Worm (Caenorhabditis elegans) whole organism, L1 larva: ENCODE results near the gene Y57G11C.23.
"Not testable (repeated sequence)": the region's sequence is repeated elsewhere in the genome, so short reads cannot be mapped to it uniquely, and the experiment has no call there.

ENCODE experiments used
- C16A3.4 ChIP-seq: fragments of 150-350 bp; optimal IDR thresholded peaks from 2 replicates; lab custom pipeline; 2014; ENCODE audit warnings: missing biosample characterization, missing genetic modification characterization
- aly-2 ChIP-seq: fragments of 150-350 bp; optimal IDR thresholded peaks from 2 replicates; lab custom pipeline; 2014; ENCODE audit warnings: missing biosample characterization, missing genetic modification characterization
- ceh-88 ChIP-seq: fragments of 200-800 bp; sonication (Bioruptor generic); IDR thresholded peaks from 2 replicates; pipeline ENCODE4 v1.3.6; 2022; ENCODE audit warnings: missing genetic modification characterization, missing compliant biosample characterization
- ces-1 ChIP-seq: fragments of 150-350 bp; optimal IDR thresholded peaks from 2 replicates; lab custom pipeline; 2014; ENCODE audit warnings: missing biosample characterization, missing genetic modification reagents, missing genetic modification characterization
- efl-1 ChIP-seq, 4 experiments: fragments of 150-350 bp; optimal IDR thresholded peaks in 3 of 4; peaks in 1 of 4; 1 replicate in 1 of 4; 2 replicates in 3 of 4; lab custom pipeline; 2014; ENCODE audit warnings: missing biosample characterization in 2 of 4, missing genetic modification characterization in 2 of 4, missing genetic modification reagents in 2 of 4
- efl-3 ChIP-seq: fragments of 200-800 bp; sonication (Bioruptor generic); optimal IDR thresholded peaks from 2 replicates; lab custom pipeline; 2018; ENCODE audit warnings: mild to moderate bottlenecking, missing genetic modification characterization, missing compliant biosample characterization
- egl-13 ChIP-seq: sonication (generic microtip); optimal IDR thresholded peaks from 2 replicates; lab custom pipeline; 2016; ENCODE audit warnings: missing genotype, missing genetic modification reagents, missing genetic modification characterization, missing compliant biosample characterization
- elt-3 ChIP-seq, 6 experiments: fragments of 150-350 bp in 1 of 6; sonication (generic microtip); optimal IDR thresholded peaks; 2 replicates each; lab custom pipeline; 2017 to 2018; ENCODE audit warnings: missing biosample characterization in 6 of 6, missing genetic modification characterization in 6 of 6, inconsistent platforms in 1 of 6
- ets-5 ChIP-seq: fragments of 200-800 bp; sonication (Bioruptor generic); IDR thresholded peaks from 2 replicates; pipeline ENCODE4 v1.3.6; 2022; ENCODE audit warnings: missing genetic modification characterization, missing compliant biosample characterization
- fkh-10 ChIP-seq: sonication (generic microtip); optimal IDR thresholded peaks from 2 replicates; lab custom pipeline; 2017; ENCODE audit warnings: missing biosample characterization, missing genetic modification reagents, missing genetic modification characterization
- fkh-4 ChIP-seq: sonication (generic microtip); optimal IDR thresholded peaks from 2 replicates; lab custom pipeline; 2016; ENCODE audit warnings: missing compliant biosample characterization, missing genetic modification characterization, borderline replicate concordance
- fkh-8 ChIP-seq: sonication (generic microtip); optimal IDR thresholded peaks from 2 replicates; lab custom pipeline; 2016; ENCODE audit warnings: mild to moderate bottlenecking, missing genetic modification characterization, missing compliant biosample characterization
- fos-1 ChIP-seq: fragments of 150-350 bp; optimal IDR thresholded peaks from 2 replicates; lab custom pipeline; 2014; ENCODE audit warnings: missing biosample characterization, missing genetic modification characterization
- hlh-17 ChIP-seq: fragments of 200-800 bp; sonication (Bioruptor generic); optimal IDR thresholded peaks from 2 replicates; lab custom pipeline; 2018; ENCODE audit warnings: missing genetic modification characterization, mild to moderate bottlenecking, missing compliant biosample characterization, moderate library complexity, borderline replicate concordance
- hlh-4 ChIP-seq: sonication (generic microtip); optimal IDR thresholded peaks from 2 replicates; lab custom pipeline; 2016; ENCODE audit warnings: mild to moderate bottlenecking, missing genetic modification characterization, missing compliant biosample characterization
- irx-1 ChIP-seq: sonication (generic microtip); optimal IDR thresholded peaks from 2 replicates; lab custom pipeline; 2016; ENCODE audit warnings: missing genetic modification characterization, missing compliant biosample characterization
- jun-1 ChIP-seq: fragments of 150-350 bp; optimal IDR thresholded peaks from 2 replicates; lab custom pipeline; 2014; ENCODE audit warnings: missing biosample characterization, missing genetic modification reagents, missing genetic modification characterization
- lin-13 ChIP-seq: fragments of 150-350 bp; optimal IDR thresholded peaks from 2 replicates; lab custom pipeline; 2014; ENCODE audit warnings: missing biosample characterization, missing genetic modification reagents, missing genetic modification characterization
- lin-15B ChIP-seq: fragments of 150-350 bp; sonication (generic microtip); optimal IDR thresholded peaks from 3 replicates; lab custom pipeline; 2014; ENCODE audit warnings: missing biosample characterization, missing genetic modification characterization
- lin-39 ChIP-seq: fragments of 150-350 bp; optimal IDR thresholded peaks from 2 replicates; lab custom pipeline; 2014; ENCODE audit warnings: missing biosample characterization, missing genetic modification reagents, missing genetic modification characterization
- lir-3 ChIP-seq: sonication (generic microtip); optimal IDR thresholded peaks from 2 replicates; lab custom pipeline; 2016; ENCODE audit warnings: mild to moderate bottlenecking, missing genetic modification characterization, moderate library complexity, missing compliant biosample characterization; ENCODE audit not compliant: poor library complexity
- mdl-1 ChIP-seq, 2 experiments: fragments of 150-350 bp; optimal IDR thresholded peaks; 2 replicates each; lab custom pipeline; 2014 to 2017; ENCODE audit warnings: missing biosample characterization in 2 of 2, missing genetic modification characterization in 2 of 2, inconsistent platforms in 1 of 2
- mep-1 ChIP-seq: fragments of 150-350 bp; optimal IDR thresholded peaks from 2 replicates; lab custom pipeline; 2014; ENCODE audit warnings: missing biosample characterization, missing genetic modification characterization
- nhr-20 ChIP-seq: sonication (generic microtip); optimal IDR thresholded peaks from 2 replicates; lab custom pipeline; 2016; ENCODE audit warnings: mild to moderate bottlenecking, missing genetic modification characterization, missing compliant biosample characterization
- nhr-76 ChIP-seq: sonication (generic microtip); optimal IDR thresholded peaks from 2 replicates; lab custom pipeline; 2017; ENCODE audit warnings: missing biosample characterization, missing genetic modification characterization
- nhr-85 ChIP-seq: sonication (generic microtip); peaks from one replicate; lab custom pipeline; 2016; ENCODE audit warnings: missing genetic modification characterization, inconsistent platforms, missing compliant biosample characterization
- pag-3 ChIP-seq: sonication (generic microtip); optimal IDR thresholded peaks from 2 replicates; lab custom pipeline; 2017; ENCODE audit warnings: missing genetic modification characterization, mild to moderate bottlenecking, missing compliant biosample characterization, antibody characterized with exemption, borderline replicate concordance; ENCODE audit not compliant: insufficient read depth
- rnt-1 ChIP-seq: sonication (generic microtip); optimal IDR thresholded peaks from 2 replicates; lab custom pipeline; 2016; ENCODE audit warnings: mild to moderate bottlenecking, missing genetic modification characterization, moderate library complexity, missing compliant biosample characterization
- snpc-4 ChIP-seq: fragments of 150-350 bp; optimal IDR thresholded peaks from 2 replicates; lab custom pipeline; 2014; ENCODE audit warnings: missing biosample characterization, missing genetic modification characterization
- snu-23 ChIP-seq: sonication (generic microtip); optimal IDR thresholded peaks from 2 replicates; lab custom pipeline; 2016; ENCODE audit warnings: missing genetic modification characterization, missing compliant biosample characterization
- sox-4 ChIP-seq: sonication (generic microtip); optimal IDR thresholded peaks from 2 replicates; lab custom pipeline; 2016; ENCODE audit warnings: missing genetic modification characterization, missing compliant biosample characterization
- sptf-1 ChIP-seq: fragments of 150-350 bp; optimal IDR thresholded peaks from 2 replicates; lab custom pipeline; 2014; ENCODE audit warnings: missing biosample characterization, missing genetic modification characterization
- unc-30 ChIP-seq: sonication (generic microtip); optimal IDR thresholded peaks from 2 replicates; lab custom pipeline; 2017; ENCODE audit warnings: missing biosample characterization, missing genetic modification characterization
- unc-62 ChIP-seq: fragments of 150-350 bp; optimal IDR thresholded peaks from 2 replicates; lab custom pipeline; 2014; ENCODE audit warnings: missing biosample characterization, missing genetic modification reagents, missing genetic modification characterization
- unc-86 ChIP-seq: sonication (generic microtip); optimal IDR thresholded peaks from 2 replicates; lab custom pipeline; 2016; ENCODE audit warnings: missing genetic modification characterization, missing compliant biosample characterization
- unc-98 ChIP-seq: fragments of 200-800 bp; sonication (Bioruptor generic); IDR thresholded peaks from 2 replicates; pipeline ENCODE4 v1.3.6; 2022; ENCODE audit warnings: missing genetic modification characterization, missing compliant biosample characterization
- xbp-1 ChIP-seq: sonication (generic microtip); optimal IDR thresholded peaks from 2 replicates; lab custom pipeline; 2016; ENCODE audit warnings: missing genetic modification characterization, missing compliant biosample characterization
- zag-1 ChIP-seq: fragments of 150-350 bp; optimal IDR thresholded peaks from 2 replicates; lab custom pipeline; 2014; ENCODE audit warnings: missing biosample characterization, missing genetic modification characterization
- zip-4 ChIP-seq: fragments of 200-800 bp; sonication (Bioruptor generic); optimal IDR thresholded peaks from 2 replicates; lab custom pipeline; 2018; ENCODE audit warnings: mild to moderate bottlenecking, missing genetic modification characterization, moderate library complexity, missing compliant biosample characterization
- ztf-11 ChIP-seq, 2 experiments: sonication (generic microtip); optimal IDR thresholded peaks; 2 replicates each; lab custom pipeline; 2016 to 2017; ENCODE audit warnings: missing genetic modification characterization in 2 of 2, missing biosample characterization in 1 of 2, missing compliant biosample characterization in 1 of 2
- ztf-4 ChIP-seq: fragments of 150-350 bp; optimal IDR thresholded peaks from 2 replicates; lab custom pipeline; 2014; ENCODE audit warnings: missing biosample characterization, missing genetic modification characterization

Y57G11C.23 gene

ce11 chrIV:14864529-14864928 is 2.9 kb upstream of the Y57G11C.23 start:
- TF ChIP-seq snu-23 (GFP tag; lab: Kevin White, UChicago) (no peak), egl-13 (tag; lab: Kevin White, UChicago) (no peak), hlh-4 (tag; lab: Kevin White, UChicago) (no peak), pag-3 (no peak), fkh-10 (GFP tag; lab: Kevin White, UChicago) (no peak)

ce11 chrIV:14863772-14864171 is 2.2 kb upstream of the Y57G11C.23 start:
- TF ChIP-seq snpc-4 (tag; lab: Kevin White, UChicago) (peak; percentile 22), rnt-1 (tag; lab: Kevin White, UChicago) (no peak), unc-30 (tag; lab: Kevin White, UChicago) (no peak), unc-86 (no peak), lin-13 (no peak), ztf-11 (tag; optimal IDR thresholded peaks at IDR 0.05; lab: Kevin White, UChicago) (no peak), lin-15B (tag; lab: Kevin White, UChicago) (no peak), pag-3 (no peak), fkh-8 (no peak), lin-39 (tag; lab: Kevin White, UChicago) (no peak), efl-1 (optimal IDR thresholded peaks at IDR 0.05; lab: Kevin White, UChicago) (no peak), efl-1 (GFP tag; optimal IDR thresholded peaks at IDR 0.05 in 1 of 2; lab: Kevin White, UChicago) (peak in 1 of 2 experiments; percentile 27)

- TF ChIP-seq ets-5 (GFP tag; lab: Robert Waterston, UW) (no peak), ces-1 (GFP tag; lab: Kevin White, UChicago) (no peak), irx-1 (tag; lab: Kevin White, UChicago) (no peak), lir-3 (tag; lab: Kevin White, UChicago) (no peak), elt-3 (tag; optimal IDR thresholded peaks at IDR 0.05; lab: Kevin White, UChicago) (no peak), hlh-17 (no peak), fkh-10 (GFP tag; lab: Kevin White, UChicago) (no peak)
These were observed 556 bp upstream of the Y57G11C.23 start, which contains the start of gene Y57G11C.38 for ce11 chrIV:14862147-14862546. Y57G11C.38 (plus strand) TSS chrIV:14862447.

- no peak for TF ChIP-seq fos-1 (tag; lab: Kevin White, UChicago)
- TF ChIP-seq nhr-85 (tag; lab: Kevin White, UChicago): peak; percentile 0
These were observed 7.9 kb downstream of the Y57G11C.23 start, which contains the start of gene Y57G11C.52 for ce11 chrIV:14853703-14854102. Y57G11C.52 (plus strand) TSS chrIV:14854003.

ce11 chrIV:14843062-14843461 is 18.5 kb downstream of the Y57G11C.23 start, which contains the start of gene Y57G11C.20:
Y57G11C.20 (plus strand) TSS chrIV:14843362.
- TF ChIP-seq sptf-1 (tag; lab: Kevin White, UChicago); unc-86; C16A3.4 (tag; lab: Kevin White, UChicago): not testable (repeated sequence)

- peak; percentile 49 for TF ChIP-seq fkh-8
- TF ChIP-seq sox-4 (tag; lab: Kevin White, UChicago): no peak
- peak; percentile 54 for TF ChIP-seq pag-3
- peak; percentile 70 for TF ChIP-seq ztf-4 (tag; lab: Kevin White, UChicago)
- peak; percentile 75 for TF ChIP-seq C16A3.4 (tag; lab: Kevin White, UChicago)
- peak; percentile 59 for TF ChIP-seq nhr-76 (tag; lab: Kevin White, UChicago)
- TF ChIP-seq snu-23 (GFP tag; lab: Kevin White, UChicago): peak; percentile 96
- peak; percentile 49 for TF ChIP-seq zag-1 (tag; lab: Kevin White, UChicago)
- TF ChIP-seq zip-4 (GFP tag; lab: Kevin White, UChicago): peak; percentile 58
- peak in 1 of 2 experiments; percentile 40 for TF ChIP-seq mdl-1 (tag; optimal IDR thresholded peaks at IDR 0.05; lab: Kevin White, UChicago)
- TF ChIP-seq lin-39 (tag; lab: Kevin White, UChicago): peak; percentile 79
- no peak for TF ChIP-seq efl-3
- peak; percentile 81 for TF ChIP-seq aly-2 (tag; lab: Kevin White, UChicago)
- no peak for TF ChIP-seq unc-98 (GFP tag; lab: Robert Waterston, UW)
- TF ChIP-seq jun-1 (tag; lab: Kevin White, UChicago): peak; percentile 67
- peak; percentile 60 for TF ChIP-seq ceh-88
- no peak for TF ChIP-seq unc-62 (GFP tag; lab: Kevin White, UChicago)
- TF ChIP-seq efl-1 (optimal IDR thresholded peaks at IDR 0.05; lab: Kevin White, UChicago): peak; percentile 73 to 78
- peak; percentile 39 to 93 for TF ChIP-seq efl-1 (GFP tag; optimal IDR thresholded peaks at IDR 0.05 in 1 of 2; lab: Kevin White, UChicago)
- peak; percentile 64 for TF ChIP-seq lir-3 (tag; lab: Kevin White, UChicago)
- TF ChIP-seq fkh-4 (tag; lab: Kevin White, UChicago): peak; percentile 58
- peak; percentile 85 for TF ChIP-seq mep-1 (tag; lab: Kevin White, UChicago)
- peak; percentile 88 for TF ChIP-seq nhr-20 (tag; lab: Kevin White, UChicago)
- TF ChIP-seq xbp-1 (tag; lab: Kevin White, UChicago): peak; percentile 75
These were observed 23.5 kb downstream of the Y57G11C.23 start for ce11 chrIV:14838095-14838494.
